Fruit fly (Drosophila melanogaster) whole organism, embryonic: ENCODE results near the gene mia.

ENCODE experiments used
- Abd-B ChIP-seq: fragments of 200-800 bp; sonication (Bioruptor generic); optimal IDR thresholded peaks from 2 replicates; lab custom pipeline; 2018; ENCODE audit warnings: missing biosample characterization, mild to moderate bottlenecking, missing genetic modification characterization, moderate library complexity
- Asciz ChIP-seq: fragments of 200-800 bp; sonication (Bioruptor generic); optimal IDR thresholded peaks from 2 replicates; lab custom pipeline; 2017; ENCODE audit warnings: missing biosample characterization, mild to moderate bottlenecking, missing genetic modification characterization, missing genetic modification reagents
- BtbVII ChIP-seq: fragments of 200-800 bp; sonication (Bioruptor generic); optimal IDR thresholded peaks from 3 replicates; lab custom pipeline; 2017; ENCODE audit warnings: missing biosample characterization, mild to moderate bottlenecking, missing genetic modification characterization
- CG11093 ChIP-seq: fragments of 200-800 bp; sonication (Bioruptor generic); IDR thresholded peaks from 3 replicates; pipeline ENCODE4 v1.3.6; 2022; ENCODE audit warnings: missing biosample characterization, missing genetic modification characterization
- CG12071 ChIP-seq: fragments of 200-800 bp; sonication (Bioruptor generic); optimal IDR thresholded peaks from 3 replicates; lab custom pipeline; 2018; ENCODE audit warnings: missing biosample characterization, mild to moderate bottlenecking, missing genetic modification characterization
- CG12219 ChIP-seq: fragments of 200-800 bp; sonication (Bioruptor generic); optimal IDR thresholded peaks from 3 replicates; lab custom pipeline; 2018; ENCODE audit warnings: missing biosample characterization, mild to moderate bottlenecking, missing genetic modification characterization
- CG12236 ChIP-seq: fragments of 200-800 bp; sonication (Bioruptor generic); optimal IDR thresholded peaks from 2 replicates; lab custom pipeline; 2016; ENCODE audit warnings: missing biosample characterization, missing genetic modification characterization
- CG12769 ChIP-seq: fragments of 200-800 bp; sonication (Bioruptor generic); optimal IDR thresholded peaks from 2 replicates; lab custom pipeline; 2019; ENCODE audit warnings: missing biosample characterization, mild to moderate bottlenecking, missing genetic modification characterization, moderate library complexity
- CG13296 ChIP-seq: fragments of 200-800 bp; sonication (Bioruptor generic); optimal IDR thresholded peaks from 3 replicates; lab custom pipeline; 2018; ENCODE audit warnings: missing biosample characterization, mild to moderate bottlenecking, missing genetic modification characterization
- CG17568 ChIP-seq: fragments of 200-800 bp; sonication (Bioruptor generic); optimal IDR thresholded peaks from 2 replicates; lab custom pipeline; 2018; ENCODE audit warnings: missing biosample characterization, mild to moderate bottlenecking, missing genetic modification characterization, moderate library complexity
- CG18011 ChIP-seq: fragments of 200-800 bp; sonication (Bioruptor generic); optimal IDR thresholded peaks from 2 replicates; lab custom pipeline; 2017; ENCODE audit warnings: missing biosample characterization, missing genetic modification characterization, mild to moderate bottlenecking, moderate library complexity, missing genotype
- CG2129 ChIP-seq: fragments of 200-800 bp; sonication (Bioruptor generic); IDR thresholded peaks from 2 replicates; pipeline ENCODE4 v1.3.6; 2022; ENCODE audit warnings: missing biosample characterization, missing genetic modification characterization; ENCODE audit not compliant: partially characterized antibody
- CG2875 ChIP-seq: fragments of 200-800 bp; sonication (Bioruptor generic); optimal IDR thresholded peaks from 2 replicates; lab custom pipeline; 2017; ENCODE audit warnings: missing biosample characterization, mild to moderate bottlenecking, missing genetic modification characterization, missing genetic modification reagents
- CG2889 ChIP-seq: fragments of 200-800 bp; sonication (Bioruptor generic); IDR thresholded peaks from 3 replicates; pipeline ENCODE4 v1.3.6; 2022; ENCODE audit warnings: missing biosample characterization, missing genetic modification characterization
- CG31224 ChIP-seq: fragments of 200-800 bp; sonication (Bioruptor generic); IDR thresholded peaks from 2 replicates; pipeline ENCODE4 v1.3.6; 2022; ENCODE audit warnings: missing biosample characterization, missing genetic modification characterization
- CG31365 ChIP-seq: fragments of 200-800 bp; sonication (Bioruptor generic); optimal IDR thresholded peaks from 2 replicates; lab custom pipeline; 2018; ENCODE audit warnings: missing biosample characterization, mild to moderate bottlenecking, missing genetic modification characterization
- CG32767 ChIP-seq: fragments of 200-800 bp; sonication (Bioruptor generic); IDR thresholded peaks from 2 replicates; pipeline ENCODE4 v1.3.6; 2022; ENCODE audit warnings: missing biosample characterization, missing genetic modification characterization
- CG4328 ChIP-seq: fragments of 200-800 bp; sonication (Bioruptor generic); optimal IDR thresholded peaks from 3 replicates; lab custom pipeline; 2017; ENCODE audit warnings: missing biosample characterization, missing genetic modification reagents, missing genetic modification characterization
- CG43689 ChIP-seq: fragments of 200-800 bp; sonication (Bioruptor generic); IDR thresholded peaks from 2 replicates; pipeline ENCODE4 v1.3.6; 2022; ENCODE audit warnings: missing biosample characterization, missing genetic modification characterization
- CG4404 ChIP-seq: fragments of 200-800 bp; sonication (Bioruptor generic); IDR thresholded peaks from 2 replicates; pipeline ENCODE4 v1.3.6; 2022; ENCODE audit warnings: missing biosample characterization, missing genetic modification characterization
- CG6854 ChIP-seq: fragments of 200-800 bp; sonication (Bioruptor generic); optimal IDR thresholded peaks from 3 replicates; lab custom pipeline; 2017; ENCODE audit warnings: missing biosample characterization, mild to moderate bottlenecking, missing genetic modification characterization
- CG7987 ChIP-seq: fragments of 200-800 bp; sonication (Bioruptor generic); optimal IDR thresholded peaks from 2 replicates; lab custom pipeline; 2018; ENCODE audit warnings: missing biosample characterization, mild to moderate bottlenecking, missing genetic modification characterization, moderate library complexity
- CG9215 ChIP-seq: fragments of 200-800 bp; sonication (Bioruptor generic); IDR thresholded peaks from 2 replicates; pipeline ENCODE4 v1.3.6; 2022; ENCODE audit warnings: missing biosample characterization, missing genetic modification characterization
- CG9727 ChIP-seq: fragments of 200-800 bp; sonication (Bioruptor generic); optimal IDR thresholded peaks from 3 replicates; lab custom pipeline; 2017; ENCODE audit warnings: missing biosample characterization, mild to moderate bottlenecking, missing genetic modification characterization
- CG9797 ChIP-seq: fragments of 200-800 bp; sonication (Bioruptor generic); optimal IDR thresholded peaks from 3 replicates; lab custom pipeline; 2018; ENCODE audit warnings: missing biosample characterization, mild to moderate bottlenecking, missing genetic modification characterization
- Fer3 ChIP-seq: fragments of 200-800 bp; sonication (Bioruptor generic); optimal IDR thresholded peaks from 2 replicates; lab custom pipeline; 2018; ENCODE audit warnings: missing biosample characterization, mild to moderate bottlenecking, missing genetic modification characterization, moderate library complexity
- Hmr ChIP-seq: fragments of 200-800 bp; sonication (Bioruptor generic); optimal IDR thresholded peaks from 3 replicates; lab custom pipeline; 2017; ENCODE audit warnings: mild to moderate bottlenecking, missing biosample characterization, missing genetic modification reagents, missing genetic modification characterization
- Hmx ChIP-seq: fragments of 200-800 bp; sonication (Bioruptor generic); optimal IDR thresholded peaks from 2 replicates; lab custom pipeline; 2016; ENCODE audit warnings: missing biosample characterization, missing genetic modification characterization
- Lhr ChIP-seq: fragments of 200-800 bp; sonication (Bioruptor generic); optimal IDR thresholded peaks from 3 replicates; lab custom pipeline; 2017; ENCODE audit warnings: mild to moderate bottlenecking, missing biosample characterization, missing genetic modification reagents, missing genetic modification characterization
- Lpt ChIP-seq: fragments of >200 bp; optimal IDR thresholded peaks from 2 replicates; lab custom pipeline; 2018; ENCODE audit warnings: missing biosample characterization, missing genetic modification characterization
- NC2β ChIP-seq: fragments of 200-800 bp; sonication (Bioruptor generic); optimal IDR thresholded peaks from 2 replicates; lab custom pipeline; 2016; ENCODE audit warnings: missing biosample characterization, missing genetic modification characterization
- NFAT ChIP-seq: fragments of 200-800 bp; sonication (Bioruptor generic); IDR thresholded peaks from 2 replicates; pipeline ENCODE4 v1.3.6; 2022; ENCODE audit warnings: missing biosample characterization, missing genetic modification characterization
- Opbp ChIP-seq: fragments of 200-800 bp; sonication (Bioruptor generic); IDR thresholded peaks from 3 replicates; pipeline ENCODE4 v1.3.6; 2022; ENCODE audit warnings: missing biosample characterization, missing genetic modification characterization; ENCODE audit not compliant: partially characterized antibody
- Xbp1 ChIP-seq: fragments of 200-800 bp; sonication (Bioruptor generic); optimal IDR thresholded peaks from 3 replicates; lab custom pipeline; 2016; ENCODE audit warnings: missing biosample characterization, mild to moderate bottlenecking, missing genetic modification characterization
- az2 ChIP-seq: fragments of 200-800 bp; sonication (Bioruptor generic); optimal IDR thresholded peaks from 3 replicates; lab custom pipeline; 2016; ENCODE audit warnings: missing biosample characterization, missing genetic modification characterization
- chm ChIP-seq: fragments of 200-800 bp; sonication (Bioruptor generic); IDR thresholded peaks from 2 replicates; pipeline ENCODE4 v1.3.6; 2022; ENCODE audit warnings: missing biosample characterization, missing genetic modification characterization
- crp ChIP-seq, 2 experiments: fragments of 200-800 bp; sonication (Bioruptor generic); optimal IDR thresholded peaks; 2 replicates in 1 of 2; 3 replicates in 1 of 2; lab custom pipeline; 2017; ENCODE audit warnings: missing biosample characterization in 2 of 2, missing genetic modification characterization in 2 of 2, mild to moderate bottlenecking in 1 of 2, moderate library complexity in 1 of 2
- dimm ChIP-seq: fragments of 200-800 bp; sonication (Bioruptor generic); IDR thresholded peaks from 2 replicates; pipeline ENCODE4 v1.3.6; 2022; ENCODE audit warnings: missing biosample characterization, missing genetic modification characterization
- dm ChIP-seq: fragments of 200-800 bp; sonication (Bioruptor generic); optimal IDR thresholded peaks from 3 replicates; lab custom pipeline; 2016; ENCODE audit warnings: missing biosample characterization, missing genetic modification characterization
- exex ChIP-seq: fragments of 200-800 bp; sonication (Bioruptor generic); optimal IDR thresholded peaks from 4 replicates; lab custom pipeline; 2018; ENCODE audit warnings: missing biosample characterization, mild to moderate bottlenecking, missing genetic modification characterization, moderate library complexity
- fd96Cb ChIP-seq: fragments of 200-800 bp; sonication (Bioruptor generic); optimal IDR thresholded peaks from 2 replicates; lab custom pipeline; 2018; ENCODE audit warnings: missing biosample characterization, mild to moderate bottlenecking, missing genetic modification characterization, moderate library complexity
- fu2 ChIP-seq: fragments of 200-800 bp; sonication (Bioruptor generic); optimal IDR thresholded peaks from 2 replicates; lab custom pipeline; 2016; ENCODE audit warnings: missing biosample characterization, missing genetic modification characterization
- gem ChIP-seq: fragments of 200-800 bp; sonication (Bioruptor generic); optimal IDR thresholded peaks from 2 replicates; lab custom pipeline; 2019; ENCODE audit warnings: missing biosample characterization, mild to moderate bottlenecking, missing genetic modification characterization, moderate library complexity
- kay ChIP-seq: fragments of 200-800 bp; sonication (Bioruptor generic); optimal IDR thresholded peaks from 2 replicates; lab custom pipeline; 2016; ENCODE audit warnings: missing biosample characterization, missing genetic modification characterization
- p53 ChIP-seq: fragments of 200-800 bp; sonication (Bioruptor generic); optimal IDR thresholded peaks from 2 replicates; lab custom pipeline; 2016; ENCODE audit warnings: missing biosample characterization, missing genetic modification characterization
- sqz ChIP-seq: fragments of 200-800 bp; sonication (Bioruptor generic); optimal IDR thresholded peaks from 3 replicates; lab custom pipeline; 2018; ENCODE audit warnings: missing biosample characterization, mild to moderate bottlenecking, missing genetic modification characterization
- stc ChIP-seq: fragments of 200-800 bp; sonication (Bioruptor generic); IDR thresholded peaks from 2 replicates; pipeline ENCODE4 v1.3.6; 2022; ENCODE audit warnings: missing biosample characterization, missing genetic modification characterization
- tgo ChIP-seq: fragments of 200-800 bp; sonication (Bioruptor generic); IDR thresholded peaks from 3 replicates; pipeline ENCODE4 v1.3.6; 2022; ENCODE audit warnings: missing biosample characterization, missing genetic modification characterization
- tup ChIP-seq: fragments of 200-800 bp; sonication (Bioruptor generic); optimal IDR thresholded peaks from 2 replicates; lab custom pipeline; 2016; ENCODE audit warnings: missing biosample characterization, mild to moderate bottlenecking, missing genetic modification characterization, moderate library complexity
- z ChIP-seq: fragments of 200-800 bp; sonication (Bioruptor generic); IDR thresholded peaks from 3 replicates; pipeline ENCODE4 v1.3.6; 2022; ENCODE audit warnings: missing biosample characterization, missing genetic modification characterization

The mia gene

DNA sequence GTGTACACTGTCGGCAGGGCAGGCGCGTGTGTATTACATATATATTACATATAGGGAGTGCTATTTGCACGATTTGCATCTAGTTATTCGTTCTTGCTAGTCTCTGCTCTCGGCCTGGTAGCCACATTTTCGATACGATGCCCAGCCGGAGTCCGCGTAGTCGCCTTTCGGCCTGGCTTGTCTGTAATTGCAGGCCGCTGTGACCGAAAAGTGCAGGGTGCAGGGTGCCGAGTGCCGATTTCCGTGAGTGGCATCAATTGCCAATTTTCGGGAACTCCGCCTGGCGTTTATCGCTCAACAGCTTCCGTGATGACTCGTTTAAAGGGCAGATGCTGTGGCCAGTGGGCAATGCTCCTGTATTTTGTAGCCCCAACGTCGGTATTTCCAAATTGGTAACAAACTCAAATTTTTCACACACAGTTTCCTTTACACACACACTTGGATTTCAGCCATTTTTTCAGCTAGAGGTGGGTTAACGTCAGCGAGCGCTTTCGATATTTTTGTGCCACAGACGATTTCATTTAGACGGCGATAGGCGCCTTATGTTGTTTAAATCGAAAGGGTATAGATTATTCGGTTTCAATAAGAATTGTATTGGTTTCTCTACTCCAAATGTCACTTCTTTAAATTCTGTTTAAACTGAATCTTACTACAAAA is 37.0 kb upstream of the mia start, which contains the start of gene CG2926 (continued):
- TF ChIP-seq CG11093 (GFP tag; lab: Robert Waterston, UW) (no peak), NC2β (GFP tag; lab: Kevin White, UChicago) (peak; percentile 34), dimm (GFP tag; lab: Robert Waterston, UW) (no peak), CG18011 (no peak), az2 (GFP tag; lab: Kevin White, UChicago) (no peak), CG2875 (GFP tag; lab: Kevin White, UChicago) (no peak), CG7987 (no peak), CG31224 (GFP tag; lab: Robert Waterston, UW) (no peak), tgo (GFP tag; lab: Robert Waterston, UW) (no peak; the same call in 2 of the 3 replicates), CG31365 (tag; lab: Kevin White, UChicago) (no peak), Abd-B (GFP tag; lab: Kevin White, UChicago) (no peak), CG12071 (GFP tag; lab: Kevin White, UChicago) (no peak), Fer3 (tag; lab: Kevin White, UChicago) (no peak), NFAT (GFP tag; lab: Robert Waterston, UW) (peak; percentile 56), CG13296 (GFP tag; lab: Kevin White, UChicago) (no peak), BtbVII (GFP tag; lab: Kevin White, UChicago) (no peak), CG12769 (tag; lab: Kevin White, UChicago) (no peak), CG17568 (GFP tag; lab: Kevin White, UChicago) (no peak), Hmr (no peak), kay (GFP tag; lab: Kevin White, UChicago) (peak; percentile 28), fu2 (peak; percentile 40), CG2889 (GFP tag; lab: Robert Waterston, UW) (no peak), Hmx (GFP tag; lab: Kevin White, UChicago) (no peak), CG9797 (GFP tag; lab: Kevin White, UChicago) (peak; percentile 31), CG43689 (GFP tag; lab: Robert Waterston, UW) (no peak), CG2129 (GFP tag; lab: Robert Waterston, UW) (peak; percentile 68), CG12219 (GFP tag; lab: Kevin White, UChicago) (no peak), Xbp1 (GFP tag; lab: Kevin White, UChicago) (no peak), CG9727 (GFP tag; lab: Kevin White, UChicago) (no peak), stc (GFP tag; lab: Robert Waterston, UW) (0 out of 2 replicates have a peak, but pooled peaks have one; percentile 9), tup (no peak), p53 (GFP tag; lab: Kevin White, UChicago) (no peak), CG32767 (peak; percentile 57; the same call in 1 of the 2 replicates), dm (GFP tag; lab: Kevin White, UChicago) (peak; percentile 51), chm (GFP tag; lab: Robert Waterston, UW) (peak; percentile 55), gem (tag; lab: Kevin White, UChicago) (no peak), sqz (GFP tag; lab: Kevin White, UChicago) (no peak), Lhr (GFP tag; lab: Kevin White, UChicago) (no peak), CG4404 (GFP tag; lab: Robert Waterston, UW) (no peak), Opbp (GFP tag; lab: Robert Waterston, UW) (peak; percentile 94), Lpt (no peak), fd96Cb (no peak), z (GFP tag; lab: Robert Waterston, UW) (no peak), CG9215 (GFP tag; lab: Robert Waterston, UW) (no peak), CG12236 (GFP tag; lab: Kevin White, UChicago) (no peak), Asciz (GFP tag; lab: Kevin White, UChicago) (no peak), CG4328 (GFP tag; lab: Kevin White, UChicago) (no peak), crp (GFP tag; optimal IDR thresholded peaks at IDR 0.05; lab: Kevin White, UChicago) (peak in 1 of 2 experiments; percentile 33), exex (no peak), CG6854 (GFP tag; lab: Kevin White, UChicago) (no peak)
